Fruit fly (Drosophila melanogaster) whole organism, wandering third instar larva: ENCODE measurements around the gene TotX.

Experiments used
- CrebA ChIP-seq: fragments of 200-800 bp; sonication (Bioruptor generic); optimal IDR thresholded peaks from 2 replicates; lab custom pipeline; 2016; ENCODE audit warnings: missing biosample characterization, mild to moderate bottlenecking, missing genetic modification characterization, borderline replicate concordance
- Hr78 ChIP-seq: fragments of >200 bp; optimal IDR thresholded peaks from 2 replicates; lab custom pipeline; 2017; ENCODE audit warnings: missing biosample characterization, missing genetic modification characterization
- OdsH ChIP-seq: fragments of 200-800 bp; sonication (Bioruptor generic); optimal IDR thresholded peaks from 2 replicates; lab custom pipeline; 2016; ENCODE audit warnings: missing biosample characterization, mild to moderate bottlenecking, missing genetic modification characterization
- h ChIP-seq: fragments of 200-800 bp; sonication (Bioruptor generic); optimal IDR thresholded peaks from 3 replicates; lab custom pipeline; 2016; ENCODE audit warnings: missing biosample characterization, mild to moderate bottlenecking, missing genetic modification characterization
- pan ChIP-seq: fragments of >200 bp; optimal IDR thresholded peaks from 2 replicates; lab custom pipeline; 2017
- psq ChIP-seq: fragments of 200-800 bp; sonication (Bioruptor generic); optimal IDR thresholded peaks from 3 replicates; lab custom pipeline; 2017; ENCODE audit warnings: missing biosample characterization, mild to moderate bottlenecking, missing genetic modification characterization, moderate library complexity

- TF ChIP-seq h (GFP tag; lab: Kevin White, UChicago) (no peak), OdsH (GFP tag; lab: Kevin White, UChicago) (no peak), Hr78 (GFP tag; lab: Kevin White, UChicago) (no peak), pan (lab: Kevin White, UChicago) (no peak), psq (GFP tag; lab: Kevin White, UChicago) (no peak), CrebA (GFP tag; lab: Kevin White, UChicago) (no peak)
Measured at dm6 chr3R:20951353-20951955, 46.1 kb upstream of the TotX start.
